Fruit fly (Drosophila melanogaster): ENCODE results near the gene CG16953.

- TF ChIP-seq CG8478 (optimal IDR thresholded peaks at IDR 0.05): no peak
- TF ChIP-seq CTCF (optimal IDR thresholded peaks at IDR 0.05): no peak
Observed at dm6 chr3R:20618947-20619346, 33.3 kb upstream of the CG16953 start.
